Fruit fly (Drosophila melanogaster): ENCODE data around the gene CG12795.
A peak's percentile ranks its signal among the peaks of the same experiment; 100 is the strongest.

The CG12795 gene

dm6 chr2L:3426669-3427232 is 25.5 kb upstream of the CG12795 start, which contains the start of gene Pgant2:
TSS of gene Pgant2 (minus strand) at chr2L:3426719.
- TF ChIP-seq CG7045 (GFP tag; optimal IDR thresholded peaks at IDR 0.05) (no peak), cnc (optimal IDR thresholded peaks at IDR 0.05) (no peak), CG12768 (GFP tag; optimal IDR thresholded peaks at IDR 0.05) (no peak), CG14711 (tag; optimal IDR thresholded peaks at IDR 0.05) (no peak), pad (GFP tag; optimal IDR thresholded peaks at IDR 0.05) (no peak), toe (GFP tag; optimal IDR thresholded peaks at IDR 0.05) (no peak), CG5204 (GFP tag; optimal IDR thresholded peaks at IDR 0.05) (no peak), kay (GFP tag; ENCODE audit: borderline replicate concordance) (no peak), cic (GFP tag; optimal IDR thresholded peaks at IDR 0.05) (no peak), Mnt (GFP tag; optimal IDR thresholded peaks at IDR 0.05) (no peak), bab1 (GFP tag; optimal IDR thresholded peaks at IDR 0.05) (no peak), Hr96 (GFP tag; optimal IDR thresholded peaks at IDR 0.05) (no peak), Clk (GFP tag; optimal IDR thresholded peaks at IDR 0.05) (no peak)

dm6 chr2L:3428419-3429097 is 23.7 kb upstream of the CG12795 start:
- no peak for TF ChIP-seq CG14711 (tag; optimal IDR thresholded peaks at IDR 0.05)
- no peak for TF ChIP-seq Clk (GFP tag; optimal IDR thresholded peaks at IDR 0.05)
- no peak for TF ChIP-seq CG1620 (GFP tag; optimal IDR thresholded peaks at IDR 0.05)
- TF ChIP-seq Mnt (GFP tag; optimal IDR thresholded peaks at IDR 0.05): no peak
- no peak for TF ChIP-seq Hr96 (GFP tag; optimal IDR thresholded peaks at IDR 0.05)
- no peak for TF ChIP-seq CG11617 (GFP tag; optimal IDR thresholded peaks at IDR 0.05)
- no peak for TF ChIP-seq cic (GFP tag; optimal IDR thresholded peaks at IDR 0.05)
- TF ChIP-seq CG33017 (tag; optimal IDR thresholded peaks at IDR 0.05): no peak
- TF ChIP-seq Crg-1 (GFP tag; optimal IDR thresholded peaks at IDR 0.05): no peak
- TF ChIP-seq ovo (GFP tag; optimal IDR thresholded peaks at IDR 0.05): no peak
- no peak for TF ChIP-seq cnc (optimal IDR thresholded peaks at IDR 0.05)
- TF ChIP-seq kay (GFP tag; ENCODE audit: borderline replicate concordance): no peak
- TF ChIP-seq CG7045 (GFP tag; optimal IDR thresholded peaks at IDR 0.05): no peak
- no peak for TF ChIP-seq toe (GFP tag; optimal IDR thresholded peaks at IDR 0.05)
- no peak for TF ChIP-seq CG7101 (tag; optimal IDR thresholded peaks at IDR 0.05)
- no peak for TF ChIP-seq bab1 (GFP tag; optimal IDR thresholded peaks at IDR 0.05)
- no peak for TF ChIP-seq CG5204 (GFP tag; optimal IDR thresholded peaks at IDR 0.05)
- no peak for TF ChIP-seq tj (GFP tag; optimal IDR thresholded peaks at IDR 0.05)

dm6 chr2L:3435086-3435485 is 17.2 kb upstream of the CG12795 start:
- no peak for TF ChIP-seq kay (GFP tag; ENCODE audit: borderline replicate concordance)
- TF ChIP-seq CG11617 (GFP tag; optimal IDR thresholded peaks at IDR 0.05): no peak
- TF ChIP-seq toe (GFP tag; optimal IDR thresholded peaks at IDR 0.05): no peak
- TF ChIP-seq Mnt (GFP tag; optimal IDR thresholded peaks at IDR 0.05): no peak
- TF ChIP-seq cnc (optimal IDR thresholded peaks at IDR 0.05): no peak
- no peak for TF ChIP-seq cic (GFP tag; optimal IDR thresholded peaks at IDR 0.05)
- TF ChIP-seq CG33017 (tag; optimal IDR thresholded peaks at IDR 0.05): no peak
- TF ChIP-seq pad (GFP tag; optimal IDR thresholded peaks at IDR 0.05): no peak
- no peak for TF ChIP-seq Hr96 (GFP tag; optimal IDR thresholded peaks at IDR 0.05)
- TF ChIP-seq ovo (GFP tag; optimal IDR thresholded peaks at IDR 0.05): no peak
- TF ChIP-seq CG14711 (tag; optimal IDR thresholded peaks at IDR 0.05): no peak

dm6 chr2L:3436347-3436746 is 15.9 kb upstream of the CG12795 start:
- no peak for TF ChIP-seq toe (GFP tag; optimal IDR thresholded peaks at IDR 0.05)
- no peak for TF ChIP-seq CG33017 (tag; optimal IDR thresholded peaks at IDR 0.05)
- TF ChIP-seq CG7045 (GFP tag; optimal IDR thresholded peaks at IDR 0.05): no peak
- no peak for TF ChIP-seq Crg-1 (GFP tag; optimal IDR thresholded peaks at IDR 0.05)
- TF ChIP-seq CG11617 (GFP tag; optimal IDR thresholded peaks at IDR 0.05): no peak

dm6 chr2L:3437068-3437467 is 15.2 kb upstream of the CG12795 start:
- TF ChIP-seq CG33017 (tag; optimal IDR thresholded peaks at IDR 0.05): peak; percentile 25
- no peak for TF ChIP-seq pad (GFP tag; optimal IDR thresholded peaks at IDR 0.05)
- TF ChIP-seq bab1 (GFP tag; optimal IDR thresholded peaks at IDR 0.05): no peak
- peak; percentile 3 for TF ChIP-seq CG14711 (tag; optimal IDR thresholded peaks at IDR 0.05)
- TF ChIP-seq toe (GFP tag; optimal IDR thresholded peaks at IDR 0.05): no peak

DNA sequence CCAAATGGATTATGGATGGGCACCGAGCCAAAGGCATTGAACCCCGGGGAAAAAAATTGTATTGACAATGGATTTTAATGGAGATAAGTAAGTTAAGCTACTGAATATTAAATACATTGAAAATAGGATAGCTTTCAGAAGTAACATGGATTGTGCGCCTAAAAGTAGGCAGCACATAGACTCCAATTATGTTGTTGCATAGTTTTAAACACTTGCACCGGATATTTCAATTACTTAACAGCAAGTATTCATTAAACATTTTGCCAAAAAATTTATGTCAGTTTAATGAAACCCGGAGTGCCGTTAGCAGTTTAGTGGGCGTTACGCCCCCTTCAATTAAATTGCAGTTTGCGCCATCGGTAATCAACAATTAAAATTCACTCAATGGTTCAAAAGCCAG is 14.2 kb upstream of the CG12795 start:
- TF ChIP-seq pad (GFP tag; optimal IDR thresholded peaks at IDR 0.05) (no peak), ovo (GFP tag; optimal IDR thresholded peaks at IDR 0.05) (no peak), CG5204 (GFP tag; optimal IDR thresholded peaks at IDR 0.05) (no peak), CG14711 (tag; optimal IDR thresholded peaks at IDR 0.05) (no peak)

- TF ChIP-seq CG7045 (GFP tag; optimal IDR thresholded peaks at IDR 0.05): no peak
- TF ChIP-seq pad (GFP tag; optimal IDR thresholded peaks at IDR 0.05): no peak
- TF ChIP-seq Hr96 (GFP tag; optimal IDR thresholded peaks at IDR 0.05): no peak
- TF ChIP-seq CG5204 (GFP tag; optimal IDR thresholded peaks at IDR 0.05): no peak
- no peak for TF ChIP-seq bab1 (GFP tag; optimal IDR thresholded peaks at IDR 0.05)
- TF ChIP-seq Mnt (GFP tag; optimal IDR thresholded peaks at IDR 0.05): no peak
- TF ChIP-seq cnc (optimal IDR thresholded peaks at IDR 0.05): no peak
- TF ChIP-seq CG7101 (tag; optimal IDR thresholded peaks at IDR 0.05): no peak
- no peak for TF ChIP-seq kay (GFP tag; ENCODE audit: borderline replicate concordance)
- TF ChIP-seq CG14711 (tag; optimal IDR thresholded peaks at IDR 0.05): no peak
- TF ChIP-seq CG33017 (tag; optimal IDR thresholded peaks at IDR 0.05): no peak
- TF ChIP-seq Clk (GFP tag; optimal IDR thresholded peaks at IDR 0.05): no peak
- no peak for TF ChIP-seq cic (GFP tag; optimal IDR thresholded peaks at IDR 0.05)
- no peak for TF ChIP-seq Crg-1 (GFP tag; optimal IDR thresholded peaks at IDR 0.05)
- TF ChIP-seq CG11617 (GFP tag; optimal IDR thresholded peaks at IDR 0.05): no peak
- no peak for TF ChIP-seq CG1620 (GFP tag; optimal IDR thresholded peaks at IDR 0.05)
- TF ChIP-seq tj (GFP tag; optimal IDR thresholded peaks at IDR 0.05): no peak
- TF ChIP-seq CG12768 (GFP tag; optimal IDR thresholded peaks at IDR 0.05): no peak
- TF ChIP-seq ovo (GFP tag; optimal IDR thresholded peaks at IDR 0.05): no peak
Measured at dm6 chr2L:3439502-3439901, 12.8 kb upstream of the CG12795 start.
